Worm (Caenorhabditis elegans): ENCODE data around the gene Y9C2UA.1.
A peak's percentile ranks its signal among the peaks of the same experiment; 100 is the strongest.

The Y9C2UA.1 gene

DNA sequence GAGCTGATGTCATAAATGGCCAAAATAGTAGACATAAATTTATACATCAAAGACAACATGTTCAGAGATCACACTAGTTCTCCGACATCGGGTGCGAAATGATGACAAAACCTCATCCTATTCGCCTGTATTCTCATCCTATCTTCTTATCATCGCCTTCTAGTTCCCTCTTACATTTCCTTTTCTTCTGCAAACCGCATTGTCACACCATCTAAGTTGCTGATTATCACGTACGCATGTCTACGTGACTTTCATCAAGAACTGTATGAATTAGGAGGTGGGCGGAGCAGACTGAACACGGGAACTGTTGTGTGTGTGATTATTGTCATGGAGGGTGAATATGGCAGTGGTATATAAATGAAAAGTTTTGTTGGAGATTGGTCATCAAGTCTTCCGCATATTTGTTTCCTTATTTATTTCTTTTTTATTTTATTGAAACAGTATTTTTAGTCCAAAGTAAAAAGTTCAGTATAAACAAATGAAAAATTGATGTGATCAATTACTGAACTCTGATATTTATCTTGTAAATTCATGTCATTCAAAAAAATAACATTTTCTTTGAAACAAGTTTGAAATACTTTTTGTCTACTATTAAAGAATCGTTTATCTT, 20.9 kb downstream of the Y9C2UA.1 start (continued):
- peak; percentile 85 for TF ChIP-seq sma-3 (GFP tag; optimal IDR thresholded peaks at IDR 0.05)
- no peak for TF ChIP-seq elt-1 (tag; optimal IDR thresholded peaks at IDR 0.05)
- TF ChIP-seq nhr-129 (tag; optimal IDR thresholded peaks at IDR 0.05), result peak; percentile 52

DNA sequence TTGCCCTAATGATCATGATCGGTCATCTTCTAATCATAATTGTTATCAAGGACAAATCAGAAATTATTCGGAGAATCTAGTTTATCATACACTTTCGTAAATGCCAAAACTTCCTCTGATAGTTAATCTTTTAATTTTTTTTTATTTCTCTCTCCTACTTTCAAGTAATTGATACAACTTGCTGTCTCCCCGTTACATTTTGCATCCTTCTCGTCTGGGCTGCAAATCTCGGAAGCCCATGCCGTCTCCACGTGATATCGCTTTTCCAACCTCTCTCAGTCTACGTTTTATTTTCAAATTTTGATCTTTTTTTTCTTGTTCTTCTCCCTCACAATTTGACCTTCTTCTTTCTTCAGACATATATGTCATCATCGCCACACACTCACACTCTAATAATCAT, 21.6 kb downstream of the Y9C2UA.1 start, which contains the start of gene rhy-1:
rhy-1 (plus strand) TSS at position 357 of the 400 bp plus-strand sequence.
- peak; percentile 64 for TF ChIP-seq nhr-25 (tag; optimal IDR thresholded peaks at IDR 0.05)
- TF ChIP-seq sma-9 (GFP tag; optimal IDR thresholded peaks at IDR 0.05), result peak; percentile 62
- TF ChIP-seq sma-9 (tag; optimal IDR thresholded peaks at IDR 0.05), result no peak
- TF ChIP-seq blmp-1 (tag; optimal IDR thresholded peaks at IDR 0.05; ENCODE audit: insufficient read depth), result peak; percentile 1
- TF ChIP-seq sma-3 (GFP tag; optimal IDR thresholded peaks at IDR 0.05), result peak; percentile 10
- TF ChIP-seq nhr-77 (tag; optimal IDR thresholded peaks at IDR 0.05), result no peak

DNA sequence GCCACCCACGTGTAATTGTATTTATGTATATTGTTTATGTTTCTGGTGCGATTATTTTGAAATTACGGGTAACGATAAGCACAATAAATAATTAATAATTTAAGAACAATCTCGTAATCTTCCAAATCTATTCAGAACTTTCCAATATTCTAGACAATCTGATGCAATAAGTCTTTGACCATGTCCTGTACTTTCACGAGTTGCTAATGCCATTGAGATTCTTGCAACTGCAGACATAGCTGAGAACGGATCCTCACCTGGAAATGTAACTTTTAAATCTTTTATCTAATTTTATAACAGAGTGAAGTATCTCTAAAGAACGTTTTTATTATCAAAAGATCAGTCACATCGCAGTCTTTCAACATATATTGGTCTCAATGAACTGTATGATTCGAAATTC, 23.9 kb downstream of the Y9C2UA.1 start:
- TF ChIP-seq sma-3 (GFP tag; optimal IDR thresholded peaks at IDR 0.05) (no peak), ama-1 (optimal IDR thresholded peaks at IDR 0.05) (peak; percentile 60)

DNA sequence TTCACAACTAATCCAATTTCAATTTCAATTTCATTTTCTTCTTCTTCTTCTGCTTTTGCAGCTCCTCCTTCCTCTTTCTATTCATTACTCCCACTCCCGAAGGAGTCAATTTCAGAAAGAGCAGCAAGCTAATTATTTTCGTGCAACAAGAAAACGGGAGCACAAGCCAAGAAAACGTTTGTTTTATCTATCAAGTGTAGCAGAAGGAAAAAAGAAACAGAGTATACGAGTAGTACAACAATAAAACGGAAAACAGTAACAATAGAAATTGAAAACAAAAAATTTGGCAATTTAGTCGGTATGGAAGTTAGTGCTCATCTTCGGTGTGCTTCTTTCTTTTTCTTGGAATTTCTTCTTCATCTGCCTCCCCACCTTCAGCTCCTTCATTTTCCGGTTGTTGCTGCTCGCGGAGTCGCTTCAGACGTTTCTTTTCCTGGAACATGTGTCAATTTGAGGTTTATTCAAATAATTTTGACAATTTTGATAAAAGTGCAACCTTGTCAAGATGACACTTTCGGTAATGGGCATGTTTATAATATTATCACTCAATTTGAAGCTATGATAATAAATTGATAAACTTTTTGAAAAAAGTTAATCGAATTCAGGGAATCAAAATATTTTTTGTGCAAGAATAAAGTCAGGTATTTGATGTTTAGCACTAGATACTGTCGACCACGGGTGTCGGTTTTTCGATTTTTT, 26.5 kb downstream of the Y9C2UA.1 start, which contains the start of gene W07A12.8:
W07A12.8 (minus strand) TSS at position 51 of the 699 bp plus-strand sequence.
- TF ChIP-seq egl-27 (tag; optimal IDR thresholded peaks at IDR 0.05) (no peak), fos-1 (tag; optimal IDR thresholded peaks at IDR 0.05) (peak; percentile 57), lin-39 (tag; optimal IDR thresholded peaks at IDR 0.05) (no peak), ztf-11 (tag; optimal IDR thresholded peaks at IDR 0.05) (no peak)

DNA sequence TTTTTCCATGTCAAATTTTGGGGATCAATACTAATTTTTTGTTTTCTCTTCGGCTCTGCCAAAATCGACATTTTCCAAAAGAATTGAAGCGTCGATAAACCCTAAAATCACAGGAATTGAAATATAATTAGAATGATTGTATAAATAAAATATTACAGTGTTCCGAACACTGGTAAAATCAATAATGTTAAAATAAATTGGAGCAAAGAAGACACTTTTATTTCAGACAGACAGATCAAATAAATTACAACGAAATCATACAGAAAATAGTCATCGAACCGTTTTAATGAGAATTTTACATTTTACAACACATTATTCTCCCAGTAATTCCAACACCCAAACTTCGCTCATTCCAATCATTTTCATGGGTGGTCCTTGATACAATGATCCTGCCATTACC, 28.3 kb downstream of the Y9C2UA.1 start, which contains the start of gene T23G7.3:
T23G7.3 (minus strand) TSS at position 101 of the 400 bp plus-strand sequence.
- TF ChIP-seq gmeb-1 (tag; optimal IDR thresholded peaks at IDR 0.05) (no peak), unc-39 (tag; optimal IDR thresholded peaks at IDR 0.05) (no peak), lin-11 (tag; optimal IDR thresholded peaks at IDR 0.05) (no peak), sma-3 (GFP tag; optimal IDR thresholded peaks at IDR 0.05) (no peak), unc-55 (GFP tag; optimal IDR thresholded peaks at IDR 0.05) (no peak), nhr-11 (tag; optimal IDR thresholded peaks at IDR 0.05) (no peak), C34F6.9 (tag; optimal IDR thresholded peaks at IDR 0.05) (no peak), mbf-1 (tag; optimal IDR thresholded peaks at IDR 0.05) (no peak), F13H6.1 (tag; optimal IDR thresholded peaks at IDR 0.05) (no peak), skn-1 (tag; optimal IDR thresholded peaks at IDR 0.05) (no peak), sma-9 (GFP tag; optimal IDR thresholded peaks at IDR 0.05) (no peak), sma-9 (tag; optimal IDR thresholded peaks at IDR 0.05) (no peak), snpc-4 (tag; optimal IDR thresholded peaks at IDR 0.05) (no peak), lin-13 (GFP tag; optimal IDR thresholded peaks at IDR 0.05) (no peak), R02D3.7 (tag; optimal IDR thresholded peaks at IDR 0.05) (no peak), lsy-2 (tag; optimal IDR thresholded peaks at IDR 0.05) (no peak), nhr-129 (tag; optimal IDR thresholded peaks at IDR 0.05) (no peak), nhr-77 (tag; optimal IDR thresholded peaks at IDR 0.05) (no peak), mab-5 (tag; optimal IDR thresholded peaks at IDR 0.05) (no peak), peb-1 (tag; optimal IDR thresholded peaks at IDR 0.05) (no peak), blmp-1 (tag; optimal IDR thresholded peaks at IDR 0.05; ENCODE audit: insufficient read depth) (no peak)

DNA sequence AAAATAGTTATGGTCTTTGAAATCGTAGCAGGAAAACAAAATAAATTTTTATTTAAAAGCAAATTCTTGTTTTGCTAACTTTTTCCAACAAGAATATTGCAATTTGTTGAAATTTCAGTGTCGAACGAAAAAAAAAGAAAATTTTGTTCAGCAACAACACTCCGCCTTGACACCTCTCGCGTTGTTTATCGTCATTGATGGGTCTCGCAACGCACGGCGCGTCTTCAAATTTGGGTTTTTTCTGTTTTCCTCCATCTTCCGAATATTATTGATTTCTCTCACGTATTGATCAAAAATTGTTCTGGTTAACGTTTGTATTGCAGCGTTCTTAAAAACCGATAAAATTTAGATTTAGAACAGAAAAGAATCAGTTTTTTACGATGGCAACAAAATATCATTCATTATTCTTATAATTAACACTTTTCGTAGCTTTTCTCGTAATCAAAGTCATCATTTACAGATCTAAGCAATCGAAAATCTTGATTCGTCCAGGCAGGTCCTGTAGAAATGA, 30.1 kb downstream of the Y9C2UA.1 start, which contains the start of gene dpl-1:
dpl-1 (plus strand) TSS at position 461 of the 511 bp plus-strand sequence.
- TF ChIP-seq zag-1 (tag; optimal IDR thresholded peaks at IDR 0.05) (no peak), elt-1 (tag; optimal IDR thresholded peaks at IDR 0.05) (no peak), lin-11 (tag; optimal IDR thresholded peaks at IDR 0.05) (no peak), snpc-4 (tag; optimal IDR thresholded peaks at IDR 0.05) (no peak), F13H6.1 (tag; optimal IDR thresholded peaks at IDR 0.05) (no peak), nhr-237 (tag; optimal IDR thresholded peaks at IDR 0.05) (no peak), ZK546.5 (tag; optimal IDR thresholded peaks at IDR 0.05) (no peak), fos-1 (tag; optimal IDR thresholded peaks at IDR 0.05) (no peak), blmp-1 (tag; optimal IDR thresholded peaks at IDR 0.05; ENCODE audit: insufficient read depth) (no peak), ztf-4 (tag; optimal IDR thresholded peaks at IDR 0.05) (no peak), lsy-2 (tag; optimal IDR thresholded peaks at IDR 0.05) (peak in 1 of 2 experiments; percentile 68), lin-13 (GFP tag; optimal IDR thresholded peaks at IDR 0.05) (peak; percentile 9), peb-1 (tag; optimal IDR thresholded peaks at IDR 0.05) (no peak), skn-1 (tag; optimal IDR thresholded peaks at IDR 0.05) (no peak), ceh-16 (tag; optimal IDR thresholded peaks at IDR 0.05) (no peak), ceh-82 (tag; optimal IDR thresholded peaks at IDR 0.05) (no peak), gmeb-1 (tag; optimal IDR thresholded peaks at IDR 0.05) (peak; percentile 76), egl-27 (tag; optimal IDR thresholded peaks at IDR 0.05) (no peak), nhr-12 (tag; optimal IDR thresholded peaks at IDR 0.05) (no peak), alr-1 (tag; optimal IDR thresholded peaks at IDR 0.05) (no peak), nhr-11 (tag; optimal IDR thresholded peaks at IDR 0.05) (no peak), nhr-25 (tag; optimal IDR thresholded peaks at IDR 0.05) (no peak), unc-39 (tag; optimal IDR thresholded peaks at IDR 0.05) (no peak), crh-2 (tag; optimal IDR thresholded peaks at IDR 0.05) (no peak), mdl-1 (tag; optimal IDR thresholded peaks at IDR 0.05) (no peak), C34F6.9 (tag; optimal IDR thresholded peaks at IDR 0.05) (peak; percentile 60), nhr-10 (tag; optimal IDR thresholded peaks at IDR 0.05) (no peak)

Data from whole organism, L2 larva.